Worm (Caenorhabditis elegans): ENCODE data around the gene dph-2.

dph-2 gene

DNA sequence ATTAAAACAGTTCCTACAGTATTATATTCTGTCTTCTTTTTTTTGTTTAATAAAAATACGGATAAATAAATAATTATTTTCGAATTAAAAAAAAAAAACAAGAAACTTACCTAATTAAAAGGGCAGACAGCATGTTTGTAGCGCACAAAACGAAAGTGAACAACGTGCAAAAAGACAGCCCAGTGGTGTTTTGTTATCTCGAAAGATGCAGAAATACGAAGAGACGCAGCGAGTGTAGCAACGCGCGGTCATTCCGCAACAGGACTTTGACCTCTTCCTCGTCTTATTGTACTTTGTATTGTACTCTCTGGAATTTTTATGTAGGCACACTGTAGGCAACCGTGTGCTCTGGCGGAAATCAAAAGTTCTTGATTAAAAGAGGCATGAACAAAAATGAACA lies 20.4 kb downstream of the dph-2 start, which contains the start of gene gbh-1:
gbh-1 (minus strand) TSS at position 149 of the 400 bp plus-strand sequence.
- TF ChIP-seq nhr-76 (tag; optimal IDR thresholded peaks at IDR 0.05) (no peak), zip-8 (tag; optimal IDR thresholded peaks at IDR 0.05) (no peak), nhr-2 (tag; optimal IDR thresholded peaks at IDR 0.05) (no peak), mep-1 (tag; optimal IDR thresholded peaks at IDR 0.05) (no peak), sptf-1 (tag; optimal IDR thresholded peaks at IDR 0.05) (no peak), lin-32 (GFP tag; optimal IDR thresholded peaks at IDR 0.05) (no peak), bed-3 (GFP tag; optimal IDR thresholded peaks at IDR 0.05) (no peak), nhr-12 (tag; optimal IDR thresholded peaks at IDR 0.05) (no peak), lin-13 (tag; optimal IDR thresholded peaks at IDR 0.05) (no peak), unc-120 (tag; optimal IDR thresholded peaks at IDR 0.05; ENCODE audit: poor library complexity, severe bottlenecking) (no peak), lsy-2 (tag; optimal IDR thresholded peaks at IDR 0.05) (no peak), cnd-1 (tag; optimal IDR thresholded peaks at IDR 0.05) (no peak), ceh-83 (GFP tag; optimal IDR thresholded peaks at IDR 0.05) (no peak), ztf-11 (tag; optimal IDR thresholded peaks at IDR 0.05) (no peak), elt-1 (tag; optimal IDR thresholded peaks at IDR 0.05; ENCODE audit: borderline replicate concordance, insufficient read depth) (no peak), ces-1 (GFP tag; optimal IDR thresholded peaks at IDR 0.05) (no peak), mab-5 (tag; optimal IDR thresholded peaks at IDR 0.05) (no peak), ham-2 (GFP tag; optimal IDR thresholded peaks at IDR 0.05) (no peak), nhr-237 (tag; optimal IDR thresholded peaks at IDR 0.05) (no peak)

DNA sequence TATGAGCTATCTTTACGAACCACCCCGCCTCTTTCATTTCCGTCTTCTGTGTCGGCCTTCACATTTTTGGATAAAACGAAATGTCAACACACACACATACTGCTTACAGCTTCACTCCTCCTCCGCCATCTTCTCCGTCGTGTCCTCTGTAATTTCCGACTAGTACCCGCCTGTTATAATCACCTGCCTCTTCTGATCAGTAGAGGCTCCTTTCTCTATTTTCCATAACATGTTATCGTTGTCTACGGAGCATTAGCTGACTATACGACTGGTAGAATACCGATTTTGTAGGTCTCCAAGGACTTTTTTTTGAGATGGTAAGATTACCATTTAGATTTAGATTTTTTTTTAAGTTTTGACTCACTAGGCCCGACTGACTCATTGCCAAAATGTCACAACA lies 29.1 kb downstream of the dph-2 start:
- TF ChIP-seq ces-1 (GFP tag; optimal IDR thresholded peaks at IDR 0.05) (no peak), sem-2 (GFP tag; optimal IDR thresholded peaks at IDR 0.05) (no peak), mep-1 (tag; optimal IDR thresholded peaks at IDR 0.05) (no peak), lin-13 (tag; optimal IDR thresholded peaks at IDR 0.05) (no peak), cnd-1 (tag; optimal IDR thresholded peaks at IDR 0.05) (no peak), pha-4 (tag; optimal IDR thresholded peaks at IDR 0.05) (no peak), mls-2 (tag; optimal IDR thresholded peaks at IDR 0.05) (no peak), tbx-8 (GFP tag; optimal IDR thresholded peaks at IDR 0.05) (no peak), nhr-237 (tag; optimal IDR thresholded peaks at IDR 0.05) (no peak), elt-1 (tag; optimal IDR thresholded peaks at IDR 0.05; ENCODE audit: borderline replicate concordance, insufficient read depth) (no peak), ceh-43 (GFP tag; optimal IDR thresholded peaks at IDR 0.05) (no peak)

DNA sequence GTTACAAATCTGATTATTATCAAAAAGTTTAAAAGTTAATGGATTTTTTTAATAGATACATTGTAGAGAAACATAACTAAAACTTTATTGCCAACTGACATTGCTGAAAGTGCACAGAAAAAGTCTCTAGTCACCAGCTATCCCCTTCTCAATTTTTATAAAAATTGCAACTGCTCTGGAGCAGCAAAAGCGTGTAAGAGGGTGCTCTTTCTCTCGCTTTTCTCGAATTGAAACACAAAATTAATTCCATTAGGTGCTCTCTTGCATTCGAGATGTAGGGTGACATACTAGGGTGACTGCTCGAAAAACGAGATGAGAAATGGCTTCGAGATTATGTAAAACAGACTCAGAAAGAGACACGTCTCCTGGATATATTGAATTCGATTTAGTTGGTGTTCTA lies 33.5 kb downstream of the dph-2 start:
- TF ChIP-seq nhr-76 (tag; optimal IDR thresholded peaks at IDR 0.05) (no peak), nhr-2 (tag; optimal IDR thresholded peaks at IDR 0.05) (no peak), ces-1 (GFP tag; optimal IDR thresholded peaks at IDR 0.05) (peak; percentile 63)

- TF ChIP-seq elt-3 (tag; optimal IDR thresholded peaks at IDR 0.05) (no peak), ham-2 (GFP tag; optimal IDR thresholded peaks at IDR 0.05) (no peak), ces-1 (GFP tag; optimal IDR thresholded peaks at IDR 0.05) (peak; percentile 1), lin-32 (GFP tag; optimal IDR thresholded peaks at IDR 0.05) (no peak)
These were observed 34.0 kb downstream of the dph-2 start for ce11 chrII:10680130-10680529.

DNA sequence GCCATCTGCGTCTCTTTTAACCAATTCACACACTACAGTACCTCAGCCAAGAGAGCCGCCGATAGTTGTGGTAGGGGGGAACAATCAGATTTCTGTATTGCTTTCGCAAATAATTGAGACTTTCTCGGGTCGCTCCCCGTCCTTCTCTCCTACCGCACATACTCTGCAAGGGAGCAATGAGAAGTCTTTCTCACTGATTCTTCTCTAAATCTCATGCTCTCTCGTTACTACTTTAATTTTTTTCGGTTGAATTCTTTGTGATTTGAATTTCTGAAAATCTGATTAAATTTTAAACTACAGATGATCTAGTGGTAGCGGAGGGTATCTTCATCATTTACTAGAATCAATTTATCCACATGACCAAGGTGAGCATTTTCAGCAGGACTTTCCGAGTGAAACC lies 38.8 kb downstream of the dph-2 start, which contains the start of gene ptb-1:
ptb-1 (plus strand) TSS at position 301 of the 400 bp plus-strand sequence.
- TF ChIP-seq mep-1 (tag; optimal IDR thresholded peaks at IDR 0.05) (no peak), M03D4.4 (tag; optimal IDR thresholded peaks at IDR 0.05) (no peak), zip-8 (tag; optimal IDR thresholded peaks at IDR 0.05) (no peak), ces-1 (GFP tag; optimal IDR thresholded peaks at IDR 0.05) (no peak), sem-2 (GFP tag; optimal IDR thresholded peaks at IDR 0.05) (no peak), lsy-2 (tag; optimal IDR thresholded peaks at IDR 0.05) (no peak), snpc-4 (tag; optimal IDR thresholded peaks at IDR 0.05) (no peak), unc-120 (tag; optimal IDR thresholded peaks at IDR 0.05; ENCODE audit: poor library complexity, severe bottlenecking) (no peak), nhr-237 (tag; optimal IDR thresholded peaks at IDR 0.05) (no peak), mls-2 (tag; optimal IDR thresholded peaks at IDR 0.05) (no peak), sptf-1 (tag; optimal IDR thresholded peaks at IDR 0.05) (no peak), cnd-1 (tag; optimal IDR thresholded peaks at IDR 0.05) (no peak), flh-1 (GFP tag; optimal IDR thresholded peaks at IDR 0.05) (no peak), ztf-11 (tag; optimal IDR thresholded peaks at IDR 0.05) (no peak), bed-3 (GFP tag; optimal IDR thresholded peaks at IDR 0.05) (no peak), lin-32 (GFP tag; optimal IDR thresholded peaks at IDR 0.05) (no peak)

ce11 chrII:10665031-10665430 lies 49.1 kb downstream of the dph-2 start, which contains the start of gene D2089.3:
TSS of gene D2089.3 (minus strand) at chrII:10665131.
- TF ChIP-seq ceh-83 (GFP tag; optimal IDR thresholded peaks at IDR 0.05) = no peak
- no peak for TF ChIP-seq tbx-8 (GFP tag; optimal IDR thresholded peaks at IDR 0.05)
- TF ChIP-seq nhr-76 (tag; optimal IDR thresholded peaks at IDR 0.05) = no peak
- no peak for TF ChIP-seq unc-120 (tag; optimal IDR thresholded peaks at IDR 0.05; ENCODE audit: poor library complexity, severe bottlenecking)

All from whole organism, mixed stage, embryonic.